Worm (Caenorhabditis elegans): Measurements from ENCODE around the gene col-104.

Gene col-104

ce11 chrIV:1389021-1389420, 33.9 kb upstream of the col-104 start (continued):
- TF ChIP-seq alr-1 (tag; optimal IDR thresholded peaks at IDR 0.05; ENCODE audit: borderline replicate concordance) (no peak), egl-27 (tag; optimal IDR thresholded peaks at IDR 0.05) (no peak), unc-98 (GFP tag; IDR thresholded peaks at IDR 0.05) (no peak), pax-3 (tag; optimal IDR thresholded peaks at IDR 0.05) (no peak), lsy-2 (tag; optimal IDR thresholded peaks at IDR 0.05) (peak; percentile 22 to 25), rnt-1 (tag; optimal IDR thresholded peaks at IDR 0.05) (no peak), C16A3.4 (tag; optimal IDR thresholded peaks at IDR 0.05) (no peak), zip-4 (GFP tag; optimal IDR thresholded peaks at IDR 0.05) (no peak), nhr-90 (tag; optimal IDR thresholded peaks at IDR 0.05; ENCODE audit: poor library complexity) (peak; percentile 41), tbx-2 (tag; optimal IDR thresholded peaks at IDR 0.05) (no peak), vab-15 (tag; optimal IDR thresholded peaks at IDR 0.05) (no peak), ama-1 (optimal IDR thresholded peaks at IDR 0.05) (no peak), nhr-84 (tag; optimal IDR thresholded peaks at IDR 0.05) (no peak), ets-5 (GFP tag; IDR thresholded peaks at IDR 0.05) (no peak), blmp-1 (tag; optimal IDR thresholded peaks at IDR 0.05) (peak; percentile 58), nhr-28 (tag; optimal IDR thresholded peaks at IDR 0.05) (no peak), mef-2 (tag; optimal IDR thresholded peaks at IDR 0.05) (no peak), nhr-19 (GFP tag; conservative IDR thresholded peaks at IDR 0.05) (peak; percentile 28), aly-2 (tag; optimal IDR thresholded peaks at IDR 0.05) (no peak), pqm-1 (tag; optimal IDR thresholded peaks at IDR 0.05) (no peak), grh-1 (GFP tag; IDR thresholded peaks at IDR 0.05) (peak; percentile 96), nhr-47 (tag; optimal IDR thresholded peaks at IDR 0.05) (peak; percentile 29), dsc-1 (tag; optimal IDR thresholded peaks at IDR 0.05) (no peak), efl-3 (GFP tag; optimal IDR thresholded peaks at IDR 0.05) (no peak), nhr-11 (tag; optimal IDR thresholded peaks at IDR 0.05) (no peak), mdl-1 (tag; optimal IDR thresholded peaks at IDR 0.05) (peak in 1 of 2 experiments; percentile 3), unc-62 (GFP tag; optimal IDR thresholded peaks at IDR 0.05) (no peak), fkh-4 (tag; optimal IDR thresholded peaks at IDR 0.05; ENCODE audit: borderline replicate concordance) (no peak), aha-1 (tag; optimal IDR thresholded peaks at IDR 0.05) (no peak), Y116A8C.19 (tag; optimal IDR thresholded peaks at IDR 0.05; ENCODE audit: borderline replicate concordance) (no peak), unc-86 (tag; optimal IDR thresholded peaks at IDR 0.05) (no peak), nhr-85 (tag) (peak; percentile 89), mep-1 (tag; optimal IDR thresholded peaks at IDR 0.05) (peak; percentile 7), lin-14 (GFP tag; optimal IDR thresholded peaks at IDR 0.05) (peak; percentile 64)

DNA sequence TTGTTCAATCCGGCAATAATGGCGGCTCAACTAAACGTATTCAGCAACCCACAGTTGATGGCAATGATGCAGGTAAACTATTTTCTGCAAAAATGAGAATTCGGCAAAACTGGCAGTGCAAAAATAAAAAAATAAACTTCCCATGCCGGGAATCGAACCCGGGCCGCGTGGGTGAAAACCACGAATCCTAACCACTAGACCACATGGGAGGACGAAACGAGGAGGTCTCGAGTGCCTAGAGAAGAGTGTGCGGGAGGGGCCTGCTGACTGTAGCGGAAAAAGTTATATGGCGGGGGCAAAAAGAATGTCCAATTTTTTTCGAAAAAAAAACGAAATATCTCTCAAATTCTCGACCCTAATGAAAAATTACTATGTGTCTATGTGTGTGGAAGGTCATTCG, 33.0 kb upstream of the col-104 start:
- peak; percentile 43 for TF ChIP-seq lin-14 (GFP tag; optimal IDR thresholded peaks at IDR 0.05)
- no peak for TF ChIP-seq hlh-17 (GFP tag; optimal IDR thresholded peaks at IDR 0.05; ENCODE audit: borderline replicate concordance)
- no peak for TF ChIP-seq ztf-4 (tag; optimal IDR thresholded peaks at IDR 0.05)
- TF ChIP-seq xbp-1 (tag; optimal IDR thresholded peaks at IDR 0.05) = peak; percentile 17
- no peak for TF ChIP-seq ceh-63 (GFP tag; optimal IDR thresholded peaks at IDR 0.05)
- peak; percentile 40 for TF ChIP-seq dsc-1 (tag; optimal IDR thresholded peaks at IDR 0.05)
- no peak for TF ChIP-seq snpc-4 (tag; optimal IDR thresholded peaks at IDR 0.05)
- peak; percentile 58 for TF ChIP-seq nhr-20 (tag; optimal IDR thresholded peaks at IDR 0.05)
- TF ChIP-seq unc-86 (tag; optimal IDR thresholded peaks at IDR 0.05) = no peak
- peak; percentile 7 for TF ChIP-seq irx-1 (tag; optimal IDR thresholded peaks at IDR 0.05)
- TF ChIP-seq lin-39 (tag; optimal IDR thresholded peaks at IDR 0.05) = no peak
- no peak for TF ChIP-seq nhr-237 (tag; optimal IDR thresholded peaks at IDR 0.05)
- no peak for TF ChIP-seq fos-1 (tag; optimal IDR thresholded peaks at IDR 0.05)
- TF ChIP-seq snu-23 (GFP tag; optimal IDR thresholded peaks at IDR 0.05) = peak; percentile 79
- TF ChIP-seq nhr-71 (tag; optimal IDR thresholded peaks at IDR 0.05) = peak; percentile 70
- TF ChIP-seq dpl-1 (GFP tag; optimal IDR thresholded peaks at IDR 0.05) = peak; percentile 13 to 55 (median 32)
- TF ChIP-seq lin-13 (GFP tag; optimal IDR thresholded peaks at IDR 0.05) = peak; percentile 52
- peak; percentile 62 for TF ChIP-seq nhr-47 (tag; optimal IDR thresholded peaks at IDR 0.05)
- TF ChIP-seq grh-1 (GFP tag; IDR thresholded peaks at IDR 0.05) = peak; percentile 73
- TF ChIP-seq mdl-1 (tag; optimal IDR thresholded peaks at IDR 0.05) = peak in 1 of 2 experiments; percentile 45
- peak; percentile 46 for TF ChIP-seq swsn-7 (tag; optimal IDR thresholded peaks at IDR 0.05)
- peak; percentile 13 for TF ChIP-seq vab-15 (tag; optimal IDR thresholded peaks at IDR 0.05)
- TF ChIP-seq fkh-8 (tag; optimal IDR thresholded peaks at IDR 0.05) = no peak
- TF ChIP-seq C16A3.4 (tag; optimal IDR thresholded peaks at IDR 0.05) = peak; percentile 31
- TF ChIP-seq mep-1 (tag; optimal IDR thresholded peaks at IDR 0.05) = peak; percentile 59
- no peak for TF ChIP-seq sup-37 (GFP tag; optimal IDR thresholded peaks at IDR 0.05)
- peak; percentile 77 for TF ChIP-seq nhr-90 (tag; optimal IDR thresholded peaks at IDR 0.05; ENCODE audit: poor library complexity)
- peak; percentile 17 to 54 for TF ChIP-seq lsy-2 (tag; optimal IDR thresholded peaks at IDR 0.05)
- peak; percentile 28 to 79 for TF ChIP-seq lin-35 (GFP tag; optimal IDR thresholded peaks at IDR 0.05)
